Worm (Caenorhabditis elegans): ENCODE data around the gene W08F4.3.

- TF ChIP-seq nhr-12 (tag; optimal IDR thresholded peaks at IDR 0.05) = no peak
- no peak for TF ChIP-seq blmp-1 (tag; optimal IDR thresholded peaks at IDR 0.05)
- TF ChIP-seq tbx-8 (GFP tag; optimal IDR thresholded peaks at IDR 0.05) = no peak
- TF ChIP-seq nhr-76 (tag; optimal IDR thresholded peaks at IDR 0.05) = no peak
These were observed 24.2 kb upstream of the W08F4.3 start, which contains the start of the genes C09E8.1 and C09E8.6 for ce11 chrII:556185-556584.

Data from whole organism, mixed stage, embryonic.